Worm (Caenorhabditis elegans): ENCODE results near the gene dnj-23.

ce11 chrII:9060332-9060840, 48.0 kb downstream of the dnj-23 start:
- TF ChIP-seq ztf-1 (GFP tag; conservative IDR thresholded peaks at IDR 0.05) (no peak), dmd-4 (tag; optimal IDR thresholded peaks at IDR 0.05) (no peak), nhr-11 (tag; optimal IDR thresholded peaks at IDR 0.05) (no peak), ama-1 (optimal IDR thresholded peaks at IDR 0.05) (no peak)
